Worm (Caenorhabditis elegans): ENCODE results near the gene best-14.

- no peak for TF ChIP-seq zip-11 (GFP tag; IDR thresholded peaks at IDR 0.05)
- TF ChIP-seq ZK546.5 (tag; optimal IDR thresholded peaks at IDR 0.05) = no peak
- TF ChIP-seq lir-3 (tag; optimal IDR thresholded peaks at IDR 0.05) = no peak
- no peak for TF ChIP-seq egl-27 (tag; optimal IDR thresholded peaks at IDR 0.05)
- no peak for TF ChIP-seq php-3 (GFP tag; IDR thresholded peaks at IDR 0.05)
- no peak for TF ChIP-seq nhr-28 (tag; optimal IDR thresholded peaks at IDR 0.05)
- no peak for TF ChIP-seq nhr-11 (tag; optimal IDR thresholded peaks at IDR 0.05)
- TF ChIP-seq nhr-48 (tag; optimal IDR thresholded peaks at IDR 0.05) = no peak
- TF ChIP-seq ztf-11 (tag; optimal IDR thresholded peaks at IDR 0.05) = no peak
- no peak for TF ChIP-seq F49E8.2 (tag; optimal IDR thresholded peaks at IDR 0.05; ENCODE audit: borderline replicate concordance)
- TF ChIP-seq mdl-1 (tag; optimal IDR thresholded peaks at IDR 0.05) = no peak
- TF ChIP-seq nhr-102 (tag; optimal IDR thresholded peaks at IDR 0.05) = no peak
These were observed 17.8 kb upstream of the best-14 start, which contains the start of gene degt-1 for ce11 chrV:10540024-10540423.

All from whole organism, L4 larva.